Worm (Caenorhabditis elegans) whole organism, midembryonic: ENCODE measurements around the gene akt-1.

Experiments used
- T22C8.4 ChIP-seq: fragments of 200-800 bp; sonication (Bioruptor generic); IDR thresholded peaks from 2 replicates; pipeline ENCODE4 v1.3.6; 2022; ENCODE audit warnings: missing genetic modification characterization, missing compliant biosample characterization
- cog-1 ChIP-seq: sonication (generic microtip); optimal IDR thresholded peaks from 2 replicates; lab custom pipeline; 2016; ENCODE audit warnings: missing genetic modification characterization, missing compliant biosample characterization
- flt-1 ChIP-seq: fragments of 200-800 bp; sonication (Bioruptor generic); IDR thresholded peaks from 2 replicates; pipeline ENCODE4 v1.3.6; 2022; ENCODE audit warnings: missing genetic modification characterization, missing compliant biosample characterization
- klf-2 ChIP-seq: fragments of 200-800 bp; sonication (Bioruptor generic); conservative IDR thresholded peaks from 2 replicates; pipeline ENCODE4 v1.3.6; 2022; ENCODE audit warnings: missing genetic modification reagents, missing genetic modification characterization, missing compliant biosample characterization
- med-1 ChIP-seq: sonication (generic microtip); optimal IDR thresholded peaks from 2 replicates; lab custom pipeline; 2017; ENCODE audit warnings: missing genetic modification characterization, mild to moderate bottlenecking, missing compliant biosample characterization, antibody characterized with exemption, missing genetic modification reagents; ENCODE audit not compliant: insufficient read depth
- ref-1 ChIP-seq: fragments of 200-800 bp; sonication (Bioruptor generic); conservative IDR thresholded peaks from 2 replicates; pipeline ENCODE4 v1.3.6; 2022; ENCODE audit warnings: missing genetic modification reagents, missing genetic modification characterization, missing compliant biosample characterization
- tab-1 ChIP-seq: fragments of 200-800 bp; sonication (Bioruptor generic); IDR thresholded peaks from 2 replicates; pipeline ENCODE4 v1.3.6; 2022; ENCODE audit warnings: missing genetic modification characterization, missing compliant biosample characterization
- ztf-23 ChIP-seq: fragments of 200-800 bp; sonication (Bioruptor generic); IDR thresholded peaks from 2 replicates; pipeline ENCODE4 v1.3.6; 2022; ENCODE audit warnings: missing genetic modification reagents, missing genetic modification characterization, missing compliant biosample characterization
- ztf-29 ChIP-seq: fragments of 200-800 bp; sonication (Bioruptor generic); IDR thresholded peaks from 2 replicates; pipeline ENCODE4 v1.3.6; 2022; ENCODE audit warnings: missing genetic modification reagents, missing genetic modification characterization, missing compliant biosample characterization

Gene akt-1

ce11 chrV:10287260-10287659, 38.6 kb downstream of the akt-1 start, which contains the start of gene B0024.3:
Gene B0024.3 (plus strand): TSS chrV:10287560.
- TF ChIP-seq ztf-29 (no peak), T22C8.4 (GFP tag; lab: Robert Waterston, UW) (no peak), tab-1 (no peak), cog-1 (no peak), ref-1 (GFP tag; lab: Robert Waterston, UW) (no peak), klf-2 (GFP tag; lab: Robert Waterston, UW) (no peak), ztf-23 (GFP tag; lab: Robert Waterston, UW) (no peak), med-1 (GFP tag; lab: Kevin White, UChicago) (no peak), flt-1 (GFP tag; lab: Robert Waterston, UW) (no peak)

- TF ChIP-seq T22C8.4 (GFP tag; lab: Robert Waterston, UW) (no peak), ztf-23 (GFP tag; lab: Robert Waterston, UW) (no peak), tab-1 (no peak), ref-1 (GFP tag; lab: Robert Waterston, UW) (no peak)
Observed at ce11 chrV:10289743-10290142, 41.0 kb downstream of the akt-1 start, which contains the start of gene B0024.15. Gene B0024.15 (plus strand): TSS chrV:10290043.

ce11 chrV:10291848-10292247, 43.1 kb downstream of the akt-1 start:
- TF ChIP-seq cog-1 (no peak), ztf-23 (GFP tag; lab: Robert Waterston, UW) (no peak), ztf-29 (no peak), flt-1 (GFP tag; lab: Robert Waterston, UW) (no peak), med-1 (GFP tag; lab: Kevin White, UChicago) (no peak), T22C8.4 (GFP tag; lab: Robert Waterston, UW) (no peak), klf-2 (GFP tag; lab: Robert Waterston, UW) (no peak), ref-1 (GFP tag; lab: Robert Waterston, UW) (no peak)

ce11 chrV:10292819-10293357, 44.2 kb downstream of the akt-1 start, which contains the start of gene col-149:
Gene col-149 (minus strand): TSS chrV:10292869.
- TF ChIP-seq klf-2 (GFP tag; lab: Robert Waterston, UW): no peak
- TF ChIP-seq ref-1 (GFP tag; lab: Robert Waterston, UW): no peak
- TF ChIP-seq med-1 (GFP tag; lab: Kevin White, UChicago): no peak
- TF ChIP-seq cog-1: no peak
- no peak for TF ChIP-seq ztf-23 (GFP tag; lab: Robert Waterston, UW)
- TF ChIP-seq flt-1 (GFP tag; lab: Robert Waterston, UW): no peak
- TF ChIP-seq T22C8.4 (GFP tag; lab: Robert Waterston, UW): no peak
- TF ChIP-seq ztf-29: no peak
- TF ChIP-seq tab-1: no peak

ce11 chrV:10294549-10294948, 45.8 kb downstream of the akt-1 start, which contains the start of gene col-150:
Gene col-150 (minus strand): TSS chrV:10294649.
- TF ChIP-seq T22C8.4 (GFP tag; lab: Robert Waterston, UW): no peak
- no peak for TF ChIP-seq klf-2 (GFP tag; lab: Robert Waterston, UW)

ce11 chrV:10297099-10297498, 48.4 kb downstream of the akt-1 start, which contains the start of gene B0024.4:
Gene B0024.4 (plus strand): TSS chrV:10297399.
- TF ChIP-seq cog-1 (no peak), ref-1 (GFP tag; lab: Robert Waterston, UW) (no peak), flt-1 (GFP tag; lab: Robert Waterston, UW) (no peak), ztf-23 (GFP tag; lab: Robert Waterston, UW) (no peak)
